Worm (Caenorhabditis elegans) whole organism, young adult: Measurements from ENCODE around the gene F19H6.4.

Experiments
- B0035.1 ChIP-seq: sonication (generic microtip); optimal IDR thresholded peaks from 2 replicates; lab custom pipeline; 2016; ENCODE audit warnings: missing genetic modification characterization, mild to moderate bottlenecking, missing compliant biosample characterization, missing genotype, missing genetic modification reagents
- F39B2.1 ChIP-seq: fragments of 200-800 bp; sonication (Bioruptor generic); IDR thresholded peaks from 2 replicates; pipeline ENCODE4 v1.3.6; 2022; ENCODE audit warnings: missing genetic modification reagents, missing genetic modification characterization, missing compliant biosample characterization
- F52B5.7 ChIP-seq: sonication (generic microtip); optimal IDR thresholded peaks from 2 replicates; lab custom pipeline; 2016; ENCODE audit warnings: mild to moderate bottlenecking, missing genetic modification characterization, missing compliant biosample characterization
- F57A8.1 ChIP-seq: fragments of 200-800 bp; sonication (Bioruptor generic); optimal IDR thresholded peaks from 2 replicates; lab custom pipeline; 2018; ENCODE audit warnings: mild to moderate bottlenecking, missing genetic modification characterization, moderate library complexity, missing compliant biosample characterization
- F57C9.4 ChIP-seq: sonication (generic microtip); optimal IDR thresholded peaks from 2 replicates; lab custom pipeline; 2017; ENCODE audit warnings: mild to moderate bottlenecking, missing genetic modification characterization, missing compliant biosample characterization
- Y53F4B.3 ChIP-seq: fragments of 200-800 bp; sonication (Bioruptor generic); IDR thresholded peaks from 2 replicates; pipeline ENCODE4 v1.3.6; 2022; ENCODE audit warnings: missing genetic modification reagents, missing genetic modification characterization, missing compliant biosample characterization
- Y95B8A.8 ChIP-seq: fragments of 200-800 bp; sonication (Bioruptor generic); IDR thresholded peaks from 2 replicates; pipeline ENCODE4 v1.3.6; 2022; ENCODE audit warnings: missing genetic modification reagents, missing genetic modification characterization, missing compliant biosample characterization
- akir-1 ChIP-seq: fragments of 200-800 bp; sonication (Bioruptor generic); optimal IDR thresholded peaks from 2 replicates; lab custom pipeline; 2018; ENCODE audit warnings: mild to moderate bottlenecking, missing genetic modification characterization, moderate library complexity, missing compliant biosample characterization
- aptf-3 ChIP-seq: fragments of 200-800 bp; sonication (Bioruptor generic); IDR thresholded peaks from 2 replicates; pipeline ENCODE4 v1.3.6; 2022; ENCODE audit warnings: missing genetic modification characterization, missing compliant biosample characterization
- atf-7 ChIP-seq: sonication (generic microtip); optimal IDR thresholded peaks from 2 replicates; lab custom pipeline; 2017; ENCODE audit warnings: mild to moderate bottlenecking, missing genetic modification characterization, missing compliant biosample characterization
- attf-3 ChIP-seq: fragments of 200-800 bp; sonication (Bioruptor generic); conservative IDR thresholded peaks from 2 replicates; pipeline ENCODE4 v1.3.6; 2022; ENCODE audit warnings: missing genetic modification reagents, missing genetic modification characterization, missing compliant biosample characterization
- attf-5 ChIP-seq: fragments of 200-800 bp; sonication (Bioruptor generic); optimal IDR thresholded peaks from 2 replicates; lab custom pipeline; 2018; ENCODE audit warnings: mild to moderate bottlenecking, missing genetic modification characterization, missing compliant biosample characterization
- ceh-100 ChIP-seq: fragments of 200-800 bp; sonication (Bioruptor generic); IDR thresholded peaks from 2 replicates; pipeline ENCODE4 v1.3.6; 2022; ENCODE audit warnings: missing genetic modification reagents, missing genetic modification characterization, missing compliant biosample characterization
- ceh-79 ChIP-seq: sonication (generic microtip); optimal IDR thresholded peaks from 2 replicates; lab custom pipeline; 2017; ENCODE audit warnings: mild to moderate bottlenecking, missing genetic modification characterization, missing compliant biosample characterization
- efl-1 ChIP-seq: fragments of 150-350 bp; optimal IDR thresholded peaks from 2 replicates; lab custom pipeline; 2014; ENCODE audit warnings: missing biosample characterization, missing genetic modification reagents, missing genetic modification characterization
- egl-18 ChIP-seq: fragments of 200-800 bp; sonication (Bioruptor generic); IDR thresholded peaks from 2 replicates; pipeline ENCODE4 v1.3.6; 2022; ENCODE audit warnings: missing genetic modification reagents, missing genetic modification characterization, missing compliant biosample characterization
- ekl-4 ChIP-seq: fragments of 200-800 bp; sonication (Bioruptor generic); IDR thresholded peaks from 2 replicates; pipeline ENCODE4 v1.3.6; 2022; ENCODE audit warnings: missing genetic modification reagents, missing genetic modification characterization, missing compliant biosample characterization
- ets-4 ChIP-seq: fragments of 200-800 bp; sonication (Bioruptor generic); optimal IDR thresholded peaks from 2 replicates; lab custom pipeline; 2018; ENCODE audit warnings: mild to moderate bottlenecking, missing genetic modification characterization, missing compliant biosample characterization
- hmg-1.2 ChIP-seq: fragments of 200-800 bp; sonication (Bioruptor generic); IDR thresholded peaks from 2 replicates; pipeline ENCODE4 v1.3.6; 2022; ENCODE audit warnings: missing genetic modification reagents, missing genetic modification characterization, missing compliant biosample characterization
- hrde-1 ChIP-seq: sonication (generic microtip); optimal IDR thresholded peaks from 2 replicates; lab custom pipeline; 2016; ENCODE audit warnings: missing genetic modification characterization, mild to moderate bottlenecking, missing compliant biosample characterization, moderate library complexity, missing genotype, missing genetic modification reagents, borderline replicate concordance
- hsf-1 ChIP-seq: fragments of 200-800 bp; sonication (Bioruptor generic); IDR thresholded peaks from 2 replicates; pipeline ENCODE4 v1.3.6; 2022; ENCODE audit warnings: missing genetic modification reagents, missing genetic modification characterization, missing compliant biosample characterization
- lag-1 ChIP-seq: fragments of 200-800 bp; sonication (Bioruptor generic); IDR thresholded peaks from 2 replicates; pipeline ENCODE4 v1.3.6; 2022; ENCODE audit warnings: missing genetic modification reagents, missing genetic modification characterization, missing compliant biosample characterization
- let-526 ChIP-seq: fragments of 200-800 bp; sonication (Bioruptor generic); IDR thresholded peaks from 2 replicates; pipeline ENCODE4 v1.3.6; 2022; ENCODE audit warnings: missing genetic modification reagents, missing genetic modification characterization, missing compliant biosample characterization
- lin-26 ChIP-seq: fragments of 200-800 bp; sonication (Bioruptor generic); IDR thresholded peaks from 2 replicates; pipeline ENCODE4 v1.3.6; 2022; ENCODE audit warnings: missing genetic modification reagents, missing genetic modification characterization, missing compliant biosample characterization
- lin-35 ChIP-seq, 3 experiments: fragments of 150-350 bp in 2 of 3; sonication (generic microtip) in 1 of 3; optimal IDR thresholded peaks; 2 replicates each; lab custom pipeline; 2014 to 2018; ENCODE audit warnings: missing biosample characterization in 3 of 3, missing genetic modification characterization in 3 of 3, missing genetic modification reagents in 3 of 3
- lin-54 ChIP-seq: fragments of 200-800 bp; sonication (Bioruptor generic); optimal IDR thresholded peaks from 2 replicates; lab custom pipeline; 2018; ENCODE audit warnings: mild to moderate bottlenecking, missing genetic modification characterization, missing compliant biosample characterization
- madf-6 ChIP-seq: fragments of 200-800 bp; sonication (Bioruptor generic); IDR thresholded peaks from 2 replicates; pipeline ENCODE4 v1.3.6; 2022; ENCODE audit warnings: missing genetic modification reagents, missing genetic modification characterization, missing compliant biosample characterization
- madf-8 ChIP-seq: fragments of 200-800 bp; sonication (Bioruptor generic); conservative IDR thresholded peaks from 2 replicates; pipeline ENCODE4 v1.3.6; 2022; ENCODE audit warnings: missing genetic modification reagents, missing genetic modification characterization, missing compliant biosample characterization
- mel-28 ChIP-seq: sonication (generic microtip); optimal IDR thresholded peaks from 2 replicates; lab custom pipeline; 2016; ENCODE audit warnings: borderline replicate concordance, mild to moderate bottlenecking, missing genetic modification characterization, missing compliant biosample characterization
- mes-4 ChIP-seq: sonication (generic microtip); optimal IDR thresholded peaks from 2 replicates; lab custom pipeline; 2016; ENCODE audit warnings: missing genotype, missing genetic modification characterization, missing compliant biosample characterization
- nfya-2 ChIP-seq: fragments of 200-800 bp; sonication (Bioruptor generic); IDR thresholded peaks from 2 replicates; pipeline ENCODE4 v1.3.6; 2022; ENCODE audit warnings: missing genetic modification reagents, missing genetic modification characterization, missing compliant biosample characterization
- pbrm-1 ChIP-seq: fragments of 200-800 bp; sonication (Bioruptor generic); IDR thresholded peaks from 2 replicates; pipeline ENCODE4 v1.3.6; 2022; ENCODE audit warnings: missing genetic modification reagents, missing genetic modification characterization, missing compliant biosample characterization
- sptf-2 ChIP-seq: fragments of 200-800 bp; sonication (Bioruptor generic); optimal IDR thresholded peaks from 2 replicates; lab custom pipeline; 2018; ENCODE audit warnings: mild to moderate bottlenecking, missing genetic modification characterization, missing compliant biosample characterization
- tbp1 ChIP-seq: fragments of 200-800 bp; sonication (Bioruptor generic); optimal IDR thresholded peaks from 2 replicates; lab custom pipeline; 2018; ENCODE audit warnings: mild to moderate bottlenecking, missing genetic modification characterization, missing compliant biosample characterization
- tlf-1 ChIP-seq: fragments of 200-800 bp; sonication (Bioruptor generic); optimal IDR thresholded peaks from 2 replicates; lab custom pipeline; 2018; ENCODE audit warnings: mild to moderate bottlenecking, missing genetic modification characterization, missing compliant biosample characterization
- unc-62 ChIP-seq: fragments of 150-350 bp; optimal IDR thresholded peaks from 2 replicates; lab custom pipeline; 2014; ENCODE audit warnings: missing biosample characterization, missing genetic modification reagents, missing genetic modification characterization
- ztf-22 ChIP-seq: fragments of 200-800 bp; sonication (Bioruptor generic); optimal IDR thresholded peaks from 2 replicates; lab custom pipeline; 2018; ENCODE audit warnings: mild to moderate bottlenecking, missing genetic modification characterization, moderate library complexity, missing compliant biosample characterization
- ztf-26 ChIP-seq: sonication (generic microtip); optimal IDR thresholded peaks from 2 replicates; lab custom pipeline; 2017; ENCODE audit warnings: missing genetic modification characterization, missing compliant biosample characterization

Gene F19H6.4

DNA sequence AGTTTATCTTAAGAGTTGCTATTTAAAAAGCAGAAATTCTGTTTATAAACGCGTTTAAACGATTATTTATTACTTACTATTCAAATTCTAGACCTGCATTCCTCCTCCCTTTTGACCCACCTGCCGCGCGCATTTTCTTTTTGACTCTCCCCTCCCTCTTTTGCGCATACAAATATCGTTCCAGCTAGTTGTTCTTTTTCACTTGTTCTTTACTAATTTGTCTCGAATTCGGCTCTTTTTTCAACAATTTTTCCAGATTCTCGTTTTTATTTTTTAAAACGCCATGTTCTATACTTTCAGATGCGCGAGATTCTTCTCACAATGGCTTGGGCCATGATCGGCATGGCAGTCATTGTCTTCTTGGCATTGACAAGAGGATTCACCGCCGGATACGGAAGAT, at the start of gene F19H6.4:
Gene F19H6.4, plus strand, starts transcription at position 301 of the 400 bp plus-strand sequence.
- TF ChIP-seq ets-4 = no peak
- TF ChIP-seq efl-1 (GFP tag; lab: Kevin White, UChicago) = peak; percentile 42
- no peak for TF ChIP-seq ceh-79 (tag; lab: Kevin White, UChicago)
- TF ChIP-seq madf-6 = peak; percentile 61; the same call in 1 of the 2 replicates
- 0 out of 2 replicates have a peak, but pooled peaks have one; percentile 15 for TF ChIP-seq madf-8 (GFP tag; lab: Robert Waterston, UW)

- TF ChIP-seq F57A8.1 (GFP tag; lab: Kevin White, UChicago) (no peak), F57C9.4 (no peak), tlf-1 (GFP tag; lab: Kevin White, UChicago) (no peak)
- TF ChIP-seq, all 124 proteins: peak for 0
These were observed 47.9 kb upstream of the F19H6.4 start for ce11 chrX:12317560-12317959.

ce11 chrX:12320737-12321136, 44.8 kb upstream of the F19H6.4 start, which contains the start of gene ceh-40:
TSS of gene ceh-40 (minus strand) at chrX:12320777.
- peak; percentile 5 for TF ChIP-seq unc-62 (GFP tag; lab: Kevin White, UChicago)
- no peak for TF ChIP-seq attf-3

ce11 chrX:12321357-12321756, 44.1 kb upstream of the F19H6.4 start, which contains the start of gene F17A2.13:
TSS of gene F17A2.13 (plus strand) at chrX:12321657.
- no peak for TF ChIP-seq ceh-79 (tag; lab: Kevin White, UChicago)
- no peak for TF ChIP-seq ceh-100 (GFP tag; lab: Robert Waterston, UW)

DNA sequence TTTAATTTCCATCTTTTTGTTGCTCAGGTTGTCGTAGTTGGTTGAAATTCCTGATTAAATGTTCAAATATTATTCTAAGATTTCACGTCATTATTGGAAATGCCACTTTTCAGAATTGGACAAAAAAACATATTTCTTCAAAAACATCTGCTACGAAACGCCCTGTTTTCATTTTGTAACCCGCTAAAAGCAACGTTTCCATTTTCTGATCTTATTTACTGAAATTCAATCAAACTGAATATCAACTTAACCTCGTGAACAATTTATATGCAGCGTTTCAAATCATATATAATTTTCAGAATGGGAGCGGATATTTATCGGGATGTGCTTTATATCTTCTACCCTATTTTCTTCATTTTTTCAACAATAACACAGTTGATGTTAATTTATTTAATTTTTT, 42.0 kb upstream of the F19H6.4 start, which contains the start of gene srd-40:
Gene srd-40, plus strand, starts transcription at position 301 of the 400 bp plus-strand sequence.
- no peak for TF ChIP-seq lag-1

DNA sequence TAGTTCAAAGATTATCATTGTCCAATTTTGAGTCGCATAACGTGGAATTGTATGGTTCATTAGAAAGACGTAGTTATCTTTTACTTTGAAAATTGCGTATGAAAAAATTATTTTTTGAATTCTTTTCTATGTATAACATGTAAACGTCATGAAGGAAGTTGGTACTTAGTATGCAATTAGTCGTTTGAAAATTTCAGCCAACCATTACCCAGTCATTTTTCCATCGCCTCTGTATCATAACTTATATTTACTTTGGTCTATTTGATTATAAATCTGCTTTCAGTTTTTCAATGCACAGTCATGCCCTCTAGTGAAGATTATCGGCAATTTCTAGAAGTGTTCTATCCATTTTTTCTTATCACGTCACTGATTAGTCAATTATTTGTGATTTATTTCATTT, 39.1 kb upstream of the F19H6.4 start, which contains the start of gene srd-41:
Gene srd-41, plus strand, starts transcription at position 301 of the 400 bp plus-strand sequence.
- TF ChIP-seq egl-18 (GFP tag; lab: Robert Waterston, UW) = no peak
- TF ChIP-seq mel-28 (tag; lab: Kevin White, UChicago) = no peak
- TF ChIP-seq F52B5.7 (tag; lab: Kevin White, UChicago) = no peak
- no peak for TF ChIP-seq F39B2.1 (GFP tag; lab: Robert Waterston, UW)
- TF ChIP-seq ztf-26 = no peak
- no peak for TF ChIP-seq attf-5
- no peak for TF ChIP-seq F57C9.4
- TF ChIP-seq mes-4 (tag; lab: Kevin White, UChicago) = no peak
- no peak for TF ChIP-seq ztf-22
- no peak for TF ChIP-seq lin-54 (GFP tag; lab: Kevin White, UChicago)
- no peak for TF ChIP-seq atf-7 (tag; lab: Kevin White, UChicago)
- no peak for TF ChIP-seq pbrm-1
- no peak for TF ChIP-seq lin-35 (GFP tag; optimal IDR thresholded peaks at IDR 0.05; lab: Kevin White, UChicago)
- no peak for TF ChIP-seq hmg-1.2 (GFP tag; lab: Robert Waterston, UW)
- no peak for TF ChIP-seq sptf-2 (GFP tag; lab: Kevin White, UChicago)
- TF ChIP-seq akir-1 (GFP tag; lab: Kevin White, UChicago) = no peak

DNA sequence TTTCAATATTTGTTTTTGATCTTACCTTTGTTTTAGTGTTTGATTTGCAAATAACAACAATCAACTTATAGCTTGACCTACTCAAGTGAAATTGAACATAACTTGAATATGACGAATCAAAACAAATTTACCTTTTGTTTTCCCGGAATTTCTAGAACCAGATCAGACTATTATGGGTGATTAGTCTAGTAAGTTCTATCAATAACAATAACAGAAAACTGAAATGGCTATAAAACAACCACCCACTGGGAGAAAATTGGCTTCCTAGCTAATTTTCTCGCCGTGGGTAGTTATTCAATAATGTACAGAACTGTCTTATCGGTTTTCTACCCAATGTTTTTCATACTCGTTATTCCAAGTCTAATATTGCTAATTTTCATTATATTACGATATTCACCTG, 36.8 kb upstream of the F19H6.4 start, which contains the start of gene srd-45:
Gene srd-45, plus strand, starts transcription at position 301 of the 400 bp plus-strand sequence.
- TF ChIP-seq lin-26 = no peak
- TF ChIP-seq let-526 (GFP tag; lab: Robert Waterston, UW) = no peak
- TF ChIP-seq nfya-2 (GFP tag; lab: Robert Waterston, UW) = no peak
- no peak for TF ChIP-seq madf-6
- TF ChIP-seq aptf-3 (GFP tag; lab: Robert Waterston, UW) = no peak
- TF ChIP-seq F57C9.4 = no peak
- no peak for TF ChIP-seq hsf-1 (GFP tag; lab: Robert Waterston, UW)
- no peak for TF ChIP-seq ekl-4 (GFP tag; lab: Robert Waterston, UW)
- no peak for TF ChIP-seq tbp1 (GFP tag; lab: Kevin White, UChicago)
- no peak for TF ChIP-seq B0035.1 (tag; lab: Kevin White, UChicago)
- no peak for TF ChIP-seq Y95B8A.8 (GFP tag; lab: Robert Waterston, UW)
- TF ChIP-seq Y53F4B.3 = no peak
- no peak for TF ChIP-seq hrde-1 (tag; lab: Kevin White, UChicago)
- TF ChIP-seq madf-8 (GFP tag; lab: Robert Waterston, UW) = no peak
